Fruit fly (Drosophila melanogaster) whole organism, pupa: ENCODE data around the gene CG5068.
A peak's percentile ranks its signal among the peaks of the same experiment; 100 is the strongest.

ENCODE experiments used
- CG10348 ChIP-seq: fragments of 200-800 bp; sonication (Bioruptor generic); IDR thresholded peaks from 2 replicates; pipeline ENCODE4 v1.3.6; 2022; ENCODE audit warnings: missing biosample characterization, missing genetic modification characterization
- CG12605 ChIP-seq: fragments of 200-800 bp; sonication (Bioruptor generic); IDR thresholded peaks from 2 replicates; pipeline ENCODE4 v1.3.6; 2022; ENCODE audit warnings: missing biosample characterization, missing genetic modification characterization
- CG13204 ChIP-seq: fragments of 200-800 bp; sonication (Bioruptor generic); optimal IDR thresholded peaks from 2 replicates; lab custom pipeline; 2018; ENCODE audit warnings: missing biosample characterization, mild to moderate bottlenecking, missing genetic modification characterization, moderate library complexity
- CG14655 ChIP-seq: fragments of 200-800 bp; sonication (Bioruptor generic); optimal IDR thresholded peaks from 3 replicates; lab custom pipeline; 2017; ENCODE audit warnings: mild to moderate bottlenecking, missing biosample characterization, missing genetic modification reagents, missing genetic modification characterization
- CG15710 ChIP-seq: fragments of 200-800 bp; sonication (Bioruptor generic); optimal IDR thresholded peaks from 2 replicates; lab custom pipeline; 2018; ENCODE audit warnings: missing biosample characterization, mild to moderate bottlenecking, missing genetic modification characterization, moderate library complexity
- CG17806 ChIP-seq: fragments of 200-800 bp; sonication (Bioruptor generic); optimal IDR thresholded peaks from 2 replicates; lab custom pipeline; 2018; ENCODE audit warnings: missing biosample characterization, mild to moderate bottlenecking, missing genetic modification characterization, moderate library complexity
- CG32121 ChIP-seq: fragments of 200-800 bp; sonication (Bioruptor generic); IDR thresholded peaks from 2 replicates; pipeline ENCODE4 v1.3.6; 2022; ENCODE audit warnings: missing biosample characterization, missing genetic modification characterization
- CG34367 ChIP-seq: fragments of 200-800 bp; sonication (Bioruptor generic); optimal IDR thresholded peaks from 2 replicates; lab custom pipeline; 2018; ENCODE audit warnings: missing biosample characterization, mild to moderate bottlenecking, missing genetic modification characterization
- CG4496 ChIP-seq: fragments of 200-800 bp; sonication (Bioruptor generic); IDR thresholded peaks from 3 replicates; pipeline ENCODE4 v1.3.6; 2022; ENCODE audit warnings: missing biosample characterization, missing genetic modification characterization
- CG8159 ChIP-seq: fragments of 200-800 bp; sonication (Bioruptor generic); optimal IDR thresholded peaks from 3 replicates; lab custom pipeline; 2018; ENCODE audit warnings: missing biosample characterization, mild to moderate bottlenecking, missing genetic modification characterization, moderate library complexity
- CG8301 ChIP-seq: fragments of 200-800 bp; sonication (Bioruptor generic); optimal IDR thresholded peaks from 2 replicates; lab custom pipeline; 2018; ENCODE audit warnings: missing biosample characterization, mild to moderate bottlenecking, missing genetic modification characterization
- CG9948 ChIP-seq: fragments of 200-800 bp; sonication (Bioruptor generic); optimal IDR thresholded peaks from 2 replicates; lab custom pipeline; 2018; ENCODE audit warnings: missing biosample characterization, mild to moderate bottlenecking, missing genetic modification characterization, moderate library complexity
- D1 ChIP-seq: fragments of 200-800 bp; sonication (Bioruptor generic); optimal IDR thresholded peaks from 2 replicates; lab custom pipeline; 2018; ENCODE audit warnings: missing biosample characterization, mild to moderate bottlenecking, missing genetic modification characterization, moderate library complexity
- EcR ChIP-seq: fragments of 200-800 bp; sonication (Bioruptor generic); optimal IDR thresholded peaks from 3 replicates; lab custom pipeline; 2019; ENCODE audit warnings: missing biosample characterization, missing genetic modification characterization, mild to moderate bottlenecking, moderate library complexity, missing genetic modification reagents
- Ets98B ChIP-seq: fragments of 200-800 bp; sonication (Bioruptor generic); IDR thresholded peaks from 2 replicates; pipeline ENCODE4 v1.3.6; 2022; ENCODE audit warnings: missing biosample characterization, missing genetic modification characterization
- Pif1A ChIP-seq: fragments of 200-800 bp; sonication (Bioruptor generic); optimal IDR thresholded peaks from 3 replicates; lab custom pipeline; 2016; ENCODE audit warnings: missing biosample characterization, missing genetic modification characterization
- Pif1B ChIP-seq: fragments of 200-800 bp; sonication (Bioruptor generic); optimal IDR thresholded peaks from 3 replicates; lab custom pipeline; 2016; ENCODE audit warnings: missing biosample characterization, missing genetic modification characterization
- Snoo ChIP-seq: fragments of 200-800 bp; sonication (Bioruptor generic); optimal IDR thresholded peaks from 3 replicates; lab custom pipeline; 2017; ENCODE audit warnings: missing biosample characterization, mild to moderate bottlenecking, missing genetic modification characterization, inconsistent platforms
- fd96Ca ChIP-seq: fragments of 200-800 bp; sonication (Bioruptor generic); IDR thresholded peaks from 3 replicates; pipeline ENCODE4 v1.3.6; 2022; ENCODE audit warnings: missing biosample characterization, missing genetic modification characterization
- gl ChIP-seq: fragments of 200-800 bp; sonication (Bioruptor generic); optimal IDR thresholded peaks from 2 replicates; lab custom pipeline; 2018; ENCODE audit warnings: missing biosample characterization, mild to moderate bottlenecking, missing genetic modification characterization
- rn ChIP-seq: fragments of 200-800 bp; sonication (Bioruptor generic); IDR thresholded peaks from 2 replicates; pipeline ENCODE4 v1.3.6; 2022; ENCODE audit warnings: missing biosample characterization, missing genetic modification characterization

Gene CG5068

dm6 chr3L:9025680-9026079 lies 39.2 kb downstream of the CG5068 start:
- TF ChIP-seq Pif1B (GFP tag; lab: Kevin White, UChicago) (no peak), CG8159 (tag; lab: Kevin White, UChicago) (peak; percentile 44), CG12605 (GFP tag; lab: Robert Waterston, UW) (no peak), Pif1A (GFP tag; lab: Kevin White, UChicago) (peak; percentile 20), CG15710 (tag; lab: Kevin White, UChicago) (peak; percentile 23), gl (tag; lab: Kevin White, UChicago) (no peak), CG14655 (no peak), CG32121 (GFP tag; lab: Robert Waterston, UW) (no peak), CG17806 (tag; lab: Kevin White, UChicago) (peak; percentile 23)
- TF ChIP-seq, all 21 proteins: peak for 4

dm6 chr3L:9026568-9026967 lies 40.1 kb downstream of the CG5068 start:
- no peak for TF ChIP-seq Snoo
- no peak for TF ChIP-seq Pif1B (GFP tag; lab: Kevin White, UChicago)
- no peak for TF ChIP-seq CG34367 (tag; lab: Kevin White, UChicago)
- TF ChIP-seq EcR (GFP tag; lab: Kevin White, UChicago), result no peak
- TF ChIP-seq CG13204 (GFP tag; lab: Kevin White, UChicago), result no peak
- no peak for TF ChIP-seq rn (GFP tag; lab: Robert Waterston, UW)
- no peak for TF ChIP-seq CG8159 (tag; lab: Kevin White, UChicago)
- no peak for TF ChIP-seq Ets98B (GFP tag; lab: Robert Waterston, UW)

dm6 chr3L:9027122-9027696 lies 40.7 kb downstream of the CG5068 start:
- no peak for TF ChIP-seq Snoo
- TF ChIP-seq CG10348 (GFP tag; lab: Robert Waterston, UW), result no peak
- no peak for TF ChIP-seq Ets98B (GFP tag; lab: Robert Waterston, UW)
- TF ChIP-seq, all 21 proteins: peak for 0

dm6 chr3L:9028057-9028456 lies 41.5 kb downstream of the CG5068 start:
- TF ChIP-seq CG32121 (GFP tag; lab: Robert Waterston, UW) (no peak), gl (tag; lab: Kevin White, UChicago) (no peak)

dm6 chr3L:9029183-9029789 lies 42.8 kb downstream of the CG5068 start:
- TF ChIP-seq fd96Ca (GFP tag; lab: Robert Waterston, UW) (no peak), CG14655 (no peak), CG34367 (tag; lab: Kevin White, UChicago) (no peak), CG13204 (GFP tag; lab: Kevin White, UChicago) (no peak), gl (tag; lab: Kevin White, UChicago) (no peak), rn (GFP tag; lab: Robert Waterston, UW) (no peak), CG15710 (tag; lab: Kevin White, UChicago) (no peak), D1 (tag; lab: Kevin White, UChicago) (no peak), Pif1B (GFP tag; lab: Kevin White, UChicago) (no peak), CG8301 (tag; lab: Kevin White, UChicago) (no peak), CG4496 (no peak), CG8159 (tag; lab: Kevin White, UChicago) (no peak)

- TF ChIP-seq CG9948 (tag; lab: Kevin White, UChicago) (peak; percentile 22), CG4496 (no peak), CG8159 (tag; lab: Kevin White, UChicago) (peak; percentile 34), CG17806 (tag; lab: Kevin White, UChicago) (peak; percentile 8), CG14655 (peak; percentile 0), CG15710 (tag; lab: Kevin White, UChicago) (peak; percentile 8)
Observed at dm6 chr3L:9032871-9033270, 46.4 kb downstream of the CG5068 start.

- peak; percentile 28 for TF ChIP-seq Pif1B (GFP tag; lab: Kevin White, UChicago)
- TF ChIP-seq CG32121 (GFP tag; lab: Robert Waterston, UW), result no peak
- TF ChIP-seq CG9948 (tag; lab: Kevin White, UChicago), result peak; percentile 54
- peak; percentile 20 for TF ChIP-seq CG17806 (tag; lab: Kevin White, UChicago)
- TF ChIP-seq CG12605 (GFP tag; lab: Robert Waterston, UW), result no peak
- no peak for TF ChIP-seq D1 (tag; lab: Kevin White, UChicago)
- peak; percentile 20 for TF ChIP-seq CG34367 (tag; lab: Kevin White, UChicago)
- no peak for TF ChIP-seq CG13204 (GFP tag; lab: Kevin White, UChicago)
- TF ChIP-seq CG14655, result peak; percentile 39
- TF ChIP-seq gl (tag; lab: Kevin White, UChicago), result no peak
- TF ChIP-seq EcR (GFP tag; lab: Kevin White, UChicago), result no peak
- TF ChIP-seq CG10348 (GFP tag; lab: Robert Waterston, UW), result no peak
- TF ChIP-seq Snoo, result peak; percentile 60
- peak; percentile 52 for TF ChIP-seq CG15710 (tag; lab: Kevin White, UChicago)
- TF ChIP-seq CG8159 (tag; lab: Kevin White, UChicago), result peak; percentile 68
- TF ChIP-seq rn (GFP tag; lab: Robert Waterston, UW), result no peak
- TF ChIP-seq, all 21 proteins: peak for 8
Observed at dm6 chr3L:9033537-9033936, 47.0 kb downstream of the CG5068 start.
